Worm (Caenorhabditis elegans): ENCODE measurements around the gene npr-9.

DNA sequence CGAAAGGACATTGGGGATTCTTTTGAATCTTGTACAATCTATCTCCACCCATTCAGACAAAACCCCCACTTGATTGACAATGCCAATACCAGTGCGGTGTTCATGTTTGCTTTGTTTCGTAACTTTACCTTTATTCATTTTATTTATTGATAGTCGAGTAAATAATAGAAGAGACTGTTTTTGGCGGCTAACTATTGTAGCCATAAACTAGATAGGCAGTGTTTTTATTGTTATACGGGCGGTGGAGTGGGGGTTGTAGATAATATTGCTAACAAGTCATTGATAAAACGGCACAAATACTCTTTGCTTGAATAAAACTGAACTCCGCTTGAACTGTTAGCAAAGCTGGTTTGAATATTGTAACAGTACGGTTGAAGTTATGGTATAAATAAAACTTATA is 35.4 kb downstream of the npr-9 start:
- TF ChIP-seq tbx-7 (tag; optimal IDR thresholded peaks at IDR 0.05) (no peak), nfya-1 (tag; optimal IDR thresholded peaks at IDR 0.05) (no peak), dve-1 (tag; optimal IDR thresholded peaks at IDR 0.05) (no peak), ets-4 (tag; optimal IDR thresholded peaks at IDR 0.05) (no peak), pros-1 (tag; optimal IDR thresholded peaks at IDR 0.05) (no peak), ama-1 (optimal IDR thresholded peaks at IDR 0.05) (no peak), che-1 (tag; optimal IDR thresholded peaks at IDR 0.05) (no peak), nhr-11 (tag; optimal IDR thresholded peaks at IDR 0.05) (no peak)

Measured in whole organism, late embryonic.